Fruit fly (Drosophila melanogaster): Measurements from ENCODE around the gene dgrn.
A peak's percentile ranks its signal among the peaks of the same experiment; 100 is the strongest.

dgrn gene

DNA sequence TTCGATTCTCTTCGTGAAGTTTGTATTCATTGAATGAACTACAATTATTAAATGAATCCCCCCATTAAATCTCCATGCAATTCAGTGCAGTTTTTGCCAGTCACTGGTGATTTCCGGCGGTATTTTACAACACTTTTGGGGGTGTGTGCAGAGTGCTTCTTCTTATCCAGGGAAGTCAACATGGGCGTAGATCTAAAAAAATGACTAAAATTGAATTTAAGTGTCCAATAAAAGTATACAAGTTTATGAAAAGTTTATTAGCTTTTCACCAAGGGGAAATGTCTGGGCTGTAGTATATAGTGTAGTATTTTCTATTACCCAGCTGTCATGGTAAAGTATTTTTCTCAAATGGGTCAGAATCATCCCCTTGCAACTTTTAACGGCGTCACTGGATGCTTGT lies 32.9 kb upstream of the dgrn start, which contains the start of gene Hpf1 (continued):
- TF ChIP-seq CG31627 (GFP tag; optimal IDR thresholded peaks at IDR 0.05) (peak; percentile 99), fd59A (GFP tag; optimal IDR thresholded peaks at IDR 0.05) (peak; percentile 98), CG6792 (GFP tag; optimal IDR thresholded peaks at IDR 0.05) (peak; percentile 99), Ets21C (GFP tag; optimal IDR thresholded peaks at IDR 0.05) (peak; percentile 99), Lpt (GFP tag; optimal IDR thresholded peaks at IDR 0.05) (peak; percentile 99), Blimp-1 (GFP tag; optimal IDR thresholded peaks at IDR 0.05) (peak; percentile 95), CG6163 (GFP tag; IDR thresholded peaks at IDR 0.05) (peak; percentile 98), cyc (GFP tag; optimal IDR thresholded peaks at IDR 0.05) (peak; percentile 99), achi (GFP tag; optimal IDR thresholded peaks at IDR 0.05) (peak; percentile 99), Eip78C (GFP tag) (peak; percentile 100), CG8319 (GFP tag; optimal IDR thresholded peaks at IDR 0.05) (peak; percentile 99), Met (GFP tag; optimal IDR thresholded peaks at IDR 0.05) (peak; percentile 99), CG11294 (GFP tag; IDR thresholded peaks at IDR 0.05) (peak; percentile 98), esn (GFP tag; optimal IDR thresholded peaks at IDR 0.05) (peak; percentile 100), Eip75B (GFP tag; optimal IDR thresholded peaks at IDR 0.05) (peak; percentile 99), CG4318 (GFP tag; optimal IDR thresholded peaks at IDR 0.05) (peak; percentile 98), CG8632 (GFP tag; optimal IDR thresholded peaks at IDR 0.05) (peak; percentile 99), Hr4 (GFP tag; optimal IDR thresholded peaks at IDR 0.05) (peak; percentile 99), Smox (GFP tag; optimal IDR thresholded peaks at IDR 0.05) (peak; percentile 99), CG10631 (GFP tag; optimal IDR thresholded peaks at IDR 0.05) (peak; percentile 99), CG34406 (GFP tag; optimal IDR thresholded peaks at IDR 0.05) (peak; percentile 99), CG10669 (GFP tag; optimal IDR thresholded peaks at IDR 0.05) (peak; percentile 99), spab (GFP tag; optimal IDR thresholded peaks at IDR 0.05) (peak; percentile 98), CG16779 (tag; optimal IDR thresholded peaks at IDR 0.05) (peak; percentile 98), Eip93F (GFP tag; optimal IDR thresholded peaks at IDR 0.05) (peak; percentile 99), CG8119 (GFP tag; IDR thresholded peaks at IDR 0.05) (peak; percentile 98), dac (GFP tag; optimal IDR thresholded peaks at IDR 0.05) (peak; percentile 98), CG6808 (GFP tag; optimal IDR thresholded peaks at IDR 0.05) (peak; percentile 98), pdm3 (GFP tag; optimal IDR thresholded peaks at IDR 0.05) (peak; percentile 99), CG3919 (GFP tag; optimal IDR thresholded peaks at IDR 0.05) (peak; percentile 99), OdsH (GFP tag; optimal IDR thresholded peaks at IDR 0.05) (peak; percentile 100), CG11762 (GFP tag; optimal IDR thresholded peaks at IDR 0.05; ENCODE audit: insufficient read depth) (peak; percentile 99), dsx (GFP tag; optimal IDR thresholded peaks at IDR 0.05; ENCODE audit: poor library complexity, severe bottlenecking) (peak; percentile 97), CG32006 (GFP tag; optimal IDR thresholded peaks at IDR 0.05) (peak; percentile 99), CG11902 (GFP tag; optimal IDR thresholded peaks at IDR 0.05) (peak; percentile 98), CG6276 (GFP tag; optimal IDR thresholded peaks at IDR 0.05) (peak; percentile 99), salr (GFP tag; optimal IDR thresholded peaks at IDR 0.05) (peak; percentile 98 to 99)

DNA sequence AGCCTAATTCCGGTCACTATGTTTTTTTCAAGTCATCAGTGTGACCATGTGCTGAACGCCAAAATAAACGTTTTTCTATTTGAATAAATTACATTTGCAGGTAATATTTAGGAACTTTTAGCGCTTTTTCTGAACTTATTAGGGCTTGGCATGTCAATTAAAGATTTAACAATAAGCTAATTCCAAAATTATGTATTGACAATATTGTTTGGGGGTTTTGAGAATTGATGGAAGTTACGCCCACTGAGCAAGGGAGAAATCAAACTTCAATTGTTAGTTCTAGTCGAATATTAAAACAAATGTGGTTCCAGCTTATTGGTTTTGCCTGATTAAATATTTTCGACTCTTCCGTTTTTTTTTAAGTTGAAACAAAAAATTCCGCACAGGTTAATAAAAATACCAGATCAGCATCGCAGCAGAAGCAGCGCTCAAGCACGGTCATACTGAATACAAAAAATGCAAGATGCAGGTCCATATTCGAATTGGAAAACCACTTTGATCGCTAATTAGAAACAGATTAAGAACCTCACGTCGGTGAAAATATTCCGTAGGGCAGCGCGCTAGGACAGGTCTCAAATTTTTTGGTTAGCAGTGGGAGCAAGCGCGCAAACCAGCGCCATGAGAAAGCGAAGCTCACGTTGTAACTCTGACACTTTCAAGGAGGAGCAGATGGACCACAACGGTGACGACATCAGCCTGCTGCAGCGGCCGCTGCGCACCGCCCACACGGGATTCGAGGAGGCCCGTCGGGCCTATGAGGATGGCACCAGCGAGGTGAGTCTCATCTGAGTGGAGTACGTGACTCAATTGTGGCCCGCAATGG lies 29.9 kb upstream of the dgrn start, which contains the start of the genes PSMG1 and CG10979:
TSS of gene PSMG1 (minus strand) at position 51 of the 823 bp plus-strand sequence.
TSS of gene CG10979 (plus strand) at position 439 of the 823 bp plus-strand sequence.
- TF ChIP-seq svp (GFP tag) (peak; percentile 45), CG6808 (GFP tag; optimal IDR thresholded peaks at IDR 0.05) (no peak)

DNA sequence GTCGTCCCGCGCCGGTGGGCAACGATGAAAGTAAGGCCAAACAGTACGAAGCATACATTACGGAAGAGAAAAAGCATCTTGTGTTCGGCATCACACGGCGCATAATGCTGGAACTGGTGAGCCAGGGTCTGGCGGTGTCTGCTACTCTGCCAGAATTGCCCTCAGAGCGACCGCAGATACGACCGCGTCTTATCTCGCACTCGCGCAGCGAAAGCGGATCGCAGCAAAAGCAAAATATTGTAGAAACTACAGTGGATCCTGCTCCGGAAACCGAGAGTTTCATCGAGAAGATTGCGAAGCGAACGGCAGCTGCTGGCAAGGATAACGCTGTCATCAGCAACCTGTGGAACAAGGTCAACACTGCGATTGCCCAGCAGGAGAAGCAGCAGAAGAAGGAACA lies 26.7 kb upstream of the dgrn start:
- TF ChIP-seq svp (GFP tag) (peak; percentile 94), dsx (GFP tag; optimal IDR thresholded peaks at IDR 0.05; ENCODE audit: poor library complexity, severe bottlenecking) (no peak)
